Fruit fly (Drosophila melanogaster) whole organism, embryonic: ENCODE data around the gene RanGAP.

Source experiments
- Ada2b ChIP-seq: fragments of 200-800 bp; sonication (Bioruptor generic); IDR thresholded peaks from 2 replicates; pipeline ENCODE4 v1.3.6; 2022; ENCODE audit warnings: missing biosample characterization, missing genetic modification characterization
- CG10431 ChIP-seq: fragments of 200-800 bp; sonication (Bioruptor generic); optimal IDR thresholded peaks from 3 replicates; lab custom pipeline; 2018; ENCODE audit warnings: missing biosample characterization, mild to moderate bottlenecking, missing genetic modification characterization
- CG10543 ChIP-seq: fragments of 200-800 bp; sonication (Bioruptor generic); optimal IDR thresholded peaks from 3 replicates; lab custom pipeline; 2017; ENCODE audit warnings: missing biosample characterization, mild to moderate bottlenecking, missing genetic modification characterization, moderate library complexity
- CG10979 ChIP-seq: fragments of 200-800 bp; sonication (Bioruptor generic); optimal IDR thresholded peaks from 2 replicates; lab custom pipeline; 2018; ENCODE audit warnings: missing biosample characterization, mild to moderate bottlenecking, missing genetic modification characterization, moderate library complexity
- CG11723 ChIP-seq: fragments of 200-800 bp; sonication (Bioruptor generic); optimal IDR thresholded peaks from 2 replicates; lab custom pipeline; 2017; ENCODE audit warnings: missing biosample characterization, mild to moderate bottlenecking, missing genetic modification characterization
- CG12299 ChIP-seq: fragments of 200-800 bp; sonication (Bioruptor generic); optimal IDR thresholded peaks from 2 replicates; lab custom pipeline; 2018; ENCODE audit warnings: missing biosample characterization, mild to moderate bottlenecking, missing genetic modification characterization
- CG12942 ChIP-seq: fragments of 200-800 bp; sonication (Bioruptor generic); optimal IDR thresholded peaks from 3 replicates; lab custom pipeline; 2016; ENCODE audit warnings: missing biosample characterization, missing genetic modification characterization
- CG13424 ChIP-seq: fragments of 200-800 bp; sonication (Bioruptor generic); optimal IDR thresholded peaks from 2 replicates; lab custom pipeline; 2019; ENCODE audit warnings: missing biosample characterization, mild to moderate bottlenecking, missing genetic modification characterization, moderate library complexity
- CG13894 ChIP-seq: fragments of 200-800 bp; sonication (Bioruptor generic); optimal IDR thresholded peaks from 3 replicates; lab custom pipeline; 2018; ENCODE audit warnings: missing biosample characterization, mild to moderate bottlenecking, missing genetic modification characterization, moderate library complexity
- CG14710 ChIP-seq: fragments of 200-800 bp; sonication (Bioruptor generic); optimal IDR thresholded peaks from 3 replicates; lab custom pipeline; 2019; ENCODE audit warnings: missing biosample characterization, mild to moderate bottlenecking, missing genetic modification characterization, moderate library complexity
- CG15073 ChIP-seq: fragments of 200-800 bp; sonication (Bioruptor generic); optimal IDR thresholded peaks from 2 replicates; lab custom pipeline; 2016; ENCODE audit warnings: missing biosample characterization, missing genetic modification characterization
- CG15514 ChIP-seq: fragments of 200-800 bp; sonication (Bioruptor generic); optimal IDR thresholded peaks from 3 replicates; lab custom pipeline; 2017; ENCODE audit warnings: missing biosample characterization, missing genetic modification characterization, mild to moderate bottlenecking, moderate library complexity, missing genetic modification reagents
- CG16813 ChIP-seq: fragments of 200-800 bp; sonication (Bioruptor generic); IDR thresholded peaks from 3 replicates; pipeline ENCODE4 v1.3.6; 2022; ENCODE audit warnings: missing biosample characterization, missing genetic modification characterization; ENCODE audit not compliant: partially characterized antibody
- CG3163 ChIP-seq: fragments of 200-800 bp; sonication (Bioruptor generic); optimal IDR thresholded peaks from 3 replicates; lab custom pipeline; 2016; ENCODE audit warnings: missing biosample characterization, missing genetic modification characterization
- CG32772 ChIP-seq: fragments of 200-800 bp; sonication (Bioruptor generic); IDR thresholded peaks from 2 replicates; pipeline ENCODE4 v1.3.6; 2022; ENCODE audit warnings: missing biosample characterization, missing genetic modification characterization
- CG33557 ChIP-seq: fragments of 200-800 bp; sonication (Bioruptor generic); optimal IDR thresholded peaks from 2 replicates; lab custom pipeline; 2019; ENCODE audit warnings: missing biosample characterization, mild to moderate bottlenecking, missing genetic modification characterization, moderate library complexity
- CG4707 ChIP-seq: fragments of 200-800 bp; sonication (Bioruptor generic); optimal IDR thresholded peaks from 2 replicates; lab custom pipeline; 2018; ENCODE audit warnings: missing biosample characterization, mild to moderate bottlenecking, missing genetic modification characterization, moderate library complexity
- CG4820 ChIP-seq: fragments of 200-800 bp; sonication (Bioruptor generic); optimal IDR thresholded peaks from 3 replicates; lab custom pipeline; 2016; ENCODE audit warnings: missing biosample characterization, missing genetic modification characterization
- CG6654 ChIP-seq: fragments of 200-800 bp; sonication (Bioruptor generic); optimal IDR thresholded peaks from 2 replicates; lab custom pipeline; 2017; ENCODE audit warnings: missing biosample characterization, mild to moderate bottlenecking, missing genetic modification characterization
- CG6813 ChIP-seq: fragments of 200-800 bp; sonication (Bioruptor generic); optimal IDR thresholded peaks from 2 replicates; lab custom pipeline; 2017; ENCODE audit warnings: missing biosample characterization, missing genetic modification characterization, mild to moderate bottlenecking, moderate library complexity, missing genetic modification reagents
- CG7372 ChIP-seq: fragments of 200-800 bp; sonication (Bioruptor generic); IDR thresholded peaks from 2 replicates; pipeline ENCODE4 v1.3.6; 2022; ENCODE audit warnings: missing biosample characterization, missing genetic modification characterization
- CG7928 ChIP-seq: fragments of 200-800 bp; sonication (Bioruptor generic); optimal IDR thresholded peaks from 2 replicates; lab custom pipeline; 2017; ENCODE audit warnings: missing biosample characterization, mild to moderate bottlenecking, missing genetic modification characterization
- CG7987 ChIP-seq: fragments of 200-800 bp; sonication (Bioruptor generic); optimal IDR thresholded peaks from 2 replicates; lab custom pipeline; 2018; ENCODE audit warnings: missing biosample characterization, mild to moderate bottlenecking, missing genetic modification characterization, moderate library complexity
- CG9437 ChIP-seq: fragments of 200-800 bp; sonication (Bioruptor generic); optimal IDR thresholded peaks from 2 replicates; lab custom pipeline; 2018; ENCODE audit warnings: missing biosample characterization, mild to moderate bottlenecking, missing genetic modification characterization
- CG9727 ChIP-seq: fragments of 200-800 bp; sonication (Bioruptor generic); optimal IDR thresholded peaks from 3 replicates; lab custom pipeline; 2017; ENCODE audit warnings: missing biosample characterization, mild to moderate bottlenecking, missing genetic modification characterization
- CTCF ChIP-seq: fragments of 200-800 bp; sonication (Bioruptor generic); optimal IDR thresholded peaks from 2 replicates; lab custom pipeline; 2017; ENCODE audit warnings: missing biosample characterization, mild to moderate bottlenecking, missing genetic modification characterization, moderate library complexity
- Dll ChIP-seq: fragments of 200-800 bp; sonication (Bioruptor generic); IDR thresholded peaks from 4 replicates; pipeline ENCODE4 v1.3.6; 2022; ENCODE audit warnings: missing biosample characterization, missing genetic modification characterization; ENCODE audit not compliant: partially characterized antibody
- Hsf ChIP-seq: fragments of 200-800 bp; sonication (Bioruptor generic); optimal IDR thresholded peaks from 3 replicates; lab custom pipeline; 2016; ENCODE audit warnings: missing biosample characterization, missing genetic modification characterization
- MESR4 ChIP-seq: fragments of 200-800 bp; sonication (Bioruptor generic); optimal IDR thresholded peaks from 2 replicates; lab custom pipeline; 2018; ENCODE audit warnings: missing biosample characterization, mild to moderate bottlenecking, missing genetic modification characterization, moderate library complexity
- Mrtf ChIP-seq: fragments of 200-800 bp; sonication (Bioruptor generic); IDR thresholded peaks from 3 replicates; pipeline ENCODE4 v1.3.6; 2022; ENCODE audit warnings: missing biosample characterization, missing genetic modification characterization
- NC2β ChIP-seq: fragments of 200-800 bp; sonication (Bioruptor generic); optimal IDR thresholded peaks from 2 replicates; lab custom pipeline; 2016; ENCODE audit warnings: missing biosample characterization, missing genetic modification characterization
- Poxn ChIP-seq: fragments of 200-800 bp; sonication (Bioruptor generic); IDR thresholded peaks from 2 replicates; pipeline ENCODE4 v1.3.6; 2022; ENCODE audit warnings: missing biosample characterization, missing genetic modification characterization
- Ptx1 ChIP-seq: fragments of 200-800 bp; sonication (Bioruptor generic); IDR thresholded peaks from 2 replicates; pipeline ENCODE4 v1.3.6; 2022; ENCODE audit warnings: missing biosample characterization, missing genetic modification characterization
- Scr ChIP-seq: fragments of 200-800 bp; sonication (Bioruptor generic); IDR thresholded peaks from 2 replicates; pipeline ENCODE4 v1.3.6; 2022; ENCODE audit warnings: missing biosample characterization, missing genetic modification characterization; ENCODE audit not compliant: partially characterized antibody
- Ssrp ChIP-seq: fragments of 200-800 bp; sonication (Bioruptor generic); optimal IDR thresholded peaks from 2 replicates; lab custom pipeline; 2018; ENCODE audit warnings: missing biosample characterization, mild to moderate bottlenecking, missing genetic modification characterization, moderate library complexity
- ap ChIP-seq: fragments of 200-800 bp; sonication (Bioruptor generic); IDR thresholded peaks from 2 replicates; pipeline ENCODE4 v1.3.6; 2022; ENCODE audit warnings: missing biosample characterization, missing genetic modification characterization
- chm ChIP-seq: fragments of 200-800 bp; sonication (Bioruptor generic); IDR thresholded peaks from 2 replicates; pipeline ENCODE4 v1.3.6; 2022; ENCODE audit warnings: missing biosample characterization, missing genetic modification characterization
- dm ChIP-seq: fragments of 200-800 bp; sonication (Bioruptor generic); optimal IDR thresholded peaks from 3 replicates; lab custom pipeline; 2016; ENCODE audit warnings: missing biosample characterization, missing genetic modification characterization
- fd102C ChIP-seq: fragments of 200-800 bp; sonication (Bioruptor generic); optimal IDR thresholded peaks from 2 replicates; lab custom pipeline; 2018; ENCODE audit warnings: missing biosample characterization, mild to moderate bottlenecking, missing genetic modification characterization, moderate library complexity
- gt ChIP-seq: fragments of 200-800 bp; sonication (Bioruptor generic); IDR thresholded peaks from 2 replicates; pipeline ENCODE4 v1.3.6; 2022; ENCODE audit warnings: missing biosample characterization, missing genetic modification characterization
- h ChIP-seq: fragments of >200 bp; optimal IDR thresholded peaks from 2 replicates; lab custom pipeline; 2017
- hbn ChIP-seq: fragments of 200-800 bp; sonication (Bioruptor generic); IDR thresholded peaks from 2 replicates; pipeline ENCODE4 v1.3.6; 2022; ENCODE audit warnings: missing biosample characterization, missing genetic modification characterization; ENCODE audit not compliant: partially characterized antibody
- hkb ChIP-seq, 2 experiments: fragments of 200-800 bp in 1 of 2; fragments of >200 bp in 1 of 2; sonication (Bioruptor generic) in 1 of 2; IDR thresholded peaks in 1 of 2; optimal IDR thresholded peaks in 1 of 2; 2 replicates each; pipeline versions ENCODE4 v1.3.6 to Lab custom; 2017 to 2022; ENCODE audit warnings: missing biosample characterization in 1 of 2, missing genetic modification characterization in 1 of 2
- row ChIP-seq: fragments of 200-800 bp; sonication (Bioruptor generic); IDR thresholded peaks from 3 replicates; pipeline ENCODE4 v1.3.6; 2022; ENCODE audit warnings: missing biosample characterization, missing genetic modification characterization
- so ChIP-seq: fragments of 200-800 bp; sonication (Bioruptor generic); IDR thresholded peaks from 3 replicates; pipeline ENCODE4 v1.3.6; 2022; ENCODE audit warnings: missing biosample characterization, missing genetic modification characterization
- tll ChIP-seq, 2 experiments: fragments of 200-800 bp in 1 of 2; fragments of >200 bp in 1 of 2; sonication (Bioruptor generic) in 1 of 2; optimal IDR thresholded peaks; 2 replicates each; lab custom pipeline; 2017 to 2019; ENCODE audit warnings: missing biosample characterization in 2 of 2, missing genetic modification characterization in 2 of 2, mild to moderate bottlenecking in 1 of 2, moderate library complexity in 1 of 2
- tna ChIP-seq: fragments of 200-800 bp; sonication (Bioruptor generic); IDR thresholded peaks from 2 replicates; pipeline ENCODE4 v1.3.6; 2022; ENCODE audit warnings: missing biosample characterization, missing genetic modification characterization; ENCODE audit not compliant: partially characterized antibody
- vfl ChIP-seq: fragments of 200-800 bp; sonication (Bioruptor generic); optimal IDR thresholded peaks from 2 replicates; lab custom pipeline; 2016; ENCODE audit warnings: missing biosample characterization, missing genetic modification characterization
- vvl ChIP-seq: fragments of 200-800 bp; sonication (Bioruptor generic); IDR thresholded peaks from 2 replicates; pipeline ENCODE4 v1.3.6; 2022; ENCODE audit warnings: missing biosample characterization, missing genetic modification characterization
- yki ChIP-seq: fragments of >200 bp; optimal IDR thresholded peaks from 3 replicates; lab custom pipeline; 2018
- zen2 ChIP-seq: fragments of 200-800 bp; sonication (Bioruptor generic); IDR thresholded peaks from 3 replicates; pipeline ENCODE4 v1.3.6; 2022; ENCODE audit warnings: missing biosample characterization, missing genetic modification characterization; ENCODE audit not compliant: partially characterized antibody

The RanGAP gene

DNA sequence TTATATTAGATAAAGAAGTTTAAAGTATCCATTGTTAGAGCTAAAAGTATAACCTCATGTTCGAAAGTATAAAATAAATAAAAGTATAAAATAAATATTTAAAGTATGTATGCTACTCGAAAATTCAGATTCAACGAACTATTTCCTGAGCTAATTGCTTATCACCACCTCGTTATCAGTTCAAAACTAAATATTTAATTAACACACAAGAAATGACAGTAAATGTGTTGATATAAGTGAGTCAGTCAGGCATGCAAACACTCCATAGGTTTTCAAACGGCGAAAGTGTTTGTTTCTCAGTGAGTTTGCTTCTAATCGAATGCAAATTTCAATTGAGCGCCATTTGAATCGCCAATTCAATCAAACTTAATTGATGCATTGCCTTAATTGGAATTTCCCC is 7.5 kb upstream of the RanGAP start (continued):
- TF ChIP-seq CG9437 = no peak
- TF ChIP-seq CG16813 (GFP tag; lab: Robert Waterston, UW) = no peak
- TF ChIP-seq gt = no peak
- TF ChIP-seq CG10431 = peak; percentile 78
- no peak for TF ChIP-seq CG13894 (tag; lab: Kevin White, UChicago)
- no peak for TF ChIP-seq tna
- TF ChIP-seq h (lab: Kevin White, UChicago) = no peak
- TF ChIP-seq CG10979 (tag; lab: Kevin White, UChicago) = peak; percentile 20
- no peak for TF ChIP-seq chm (GFP tag; lab: Robert Waterston, UW)
- TF ChIP-seq CG10543 (GFP tag; lab: Kevin White, UChicago) = peak; percentile 53
- no peak for TF ChIP-seq CG7928 (GFP tag; lab: Kevin White, UChicago)
- TF ChIP-seq CG6654 (GFP tag; lab: Kevin White, UChicago) = no peak
- TF ChIP-seq CG13424 (tag; lab: Kevin White, UChicago) = peak; percentile 59
- TF ChIP-seq hkb (optimal IDR thresholded peaks at IDR 0.05; lab: Kevin White, UChicago) = no peak
- TF ChIP-seq hkb (GFP tag; IDR thresholded peaks at IDR 0.05; lab: Robert Waterston, UW) = peak; percentile 38; the same call in 1 of the 2 replicates
- TF ChIP-seq Poxn (GFP tag; lab: Robert Waterston, UW) = no peak
- TF ChIP-seq Ssrp (tag; lab: Kevin White, UChicago) = no peak
- no peak for TF ChIP-seq Hsf
- peak; percentile 15 for TF ChIP-seq NC2β (GFP tag; lab: Kevin White, UChicago)
- no peak for TF ChIP-seq CG3163 (GFP tag; lab: Kevin White, UChicago)
- peak; percentile 57 for TF ChIP-seq CG9727
- TF ChIP-seq Ptx1 = no peak
- peak; percentile 22 for TF ChIP-seq CG12299
- peak; percentile 91 for TF ChIP-seq CG33557
- no peak for TF ChIP-seq CG15073 (GFP tag; lab: Kevin White, UChicago)
- no peak for TF ChIP-seq Ada2b
- peak; percentile 8 for TF ChIP-seq CG12942 (GFP tag; lab: Kevin White, UChicago)
- no peak for TF ChIP-seq vfl
- peak; percentile 38 for TF ChIP-seq CG4707 (GFP tag; lab: Kevin White, UChicago)
- no peak for TF ChIP-seq zen2 (GFP tag; lab: Robert Waterston, UW)
- no peak for TF ChIP-seq CG7372 (GFP tag; lab: Robert Waterston, UW)
- TF ChIP-seq CG7987 (GFP tag; lab: Kevin White, UChicago) = peak; percentile 82
- no peak for TF ChIP-seq hbn (GFP tag; lab: Robert Waterston, UW)
- no peak for TF ChIP-seq Mrtf (GFP tag; lab: Robert Waterston, UW)
- TF ChIP-seq vvl = peak; percentile 35; the same call in 1 of the 2 replicates
- TF ChIP-seq CG15514 = peak; percentile 27
- TF ChIP-seq CTCF (GFP tag; lab: Kevin White, UChicago) = peak; percentile 37
- peak; percentile 88 for TF ChIP-seq CG6813
- TF ChIP-seq CG4820 (GFP tag; lab: Kevin White, UChicago) = no peak
- no peak for TF ChIP-seq MESR4 (GFP tag; lab: Kevin White, UChicago)
- TF ChIP-seq tll (GFP tag; optimal IDR thresholded peaks at IDR 0.05; lab: Kevin White, UChicago) = no peak
- peak; percentile 79 for TF ChIP-seq fd102C
- TF ChIP-seq Scr (GFP tag; lab: Robert Waterston, UW) = no peak
- peak; percentile 72 for TF ChIP-seq CG14710
- no peak for TF ChIP-seq Dll (GFP tag; lab: Robert Waterston, UW)
- TF ChIP-seq ap = no peak
- peak; percentile 28 for TF ChIP-seq CG11723
- TF ChIP-seq dm (GFP tag; lab: Kevin White, UChicago) = no peak
- no peak for TF ChIP-seq yki (lab: Kevin White, UChicago)
- TF ChIP-seq CG32772 (GFP tag; lab: Robert Waterston, UW) = no peak
- TF ChIP-seq row (GFP tag; lab: Robert Waterston, UW) = no peak
- TF ChIP-seq so (GFP tag; lab: Robert Waterston, UW) = no peak
